Fruit fly (Drosophila melanogaster): ENCODE data around the gene CG32069.

DNA sequence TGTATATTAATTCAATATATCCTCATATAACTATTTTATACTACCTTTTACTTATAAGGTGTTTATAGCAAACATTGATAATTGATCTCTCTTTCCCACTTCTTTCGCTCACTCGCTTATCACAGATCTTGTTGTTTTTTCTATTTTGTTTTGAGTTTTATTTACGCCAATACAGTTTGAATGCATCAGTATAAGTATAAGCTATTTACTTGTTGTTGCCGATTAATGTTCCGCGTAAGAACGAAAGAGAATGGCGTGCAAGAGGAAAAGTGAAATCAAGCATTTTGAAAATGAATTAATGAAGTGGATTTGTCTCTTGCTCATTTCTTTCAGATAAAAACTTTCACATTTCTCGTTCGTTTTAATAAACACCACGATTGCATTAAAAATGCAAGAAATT is 21.2 kb upstream of the CG32069 start:
- TF ChIP-seq psq (optimal IDR thresholded peaks at IDR 0.05), result no peak
- TF ChIP-seq usp (GFP tag; optimal IDR thresholded peaks at IDR 0.05), result no peak
- TF ChIP-seq EcR (GFP tag; optimal IDR thresholded peaks at IDR 0.05), result no peak
- no peak for TF ChIP-seq Dll (optimal IDR thresholded peaks at IDR 0.05)
- no peak for TF ChIP-seq CG8478 (optimal IDR thresholded peaks at IDR 0.05)
- no peak for TF ChIP-seq pan (optimal IDR thresholded peaks at IDR 0.05)
